Worm (Caenorhabditis elegans) whole organism, young adult: ENCODE data around the gene ghi-1.

Experiments used
- B0261.1 ChIP-seq: sonication (generic microtip); optimal IDR thresholded peaks from 2 replicates; lab custom pipeline; 2016; ENCODE audit warnings: mild to moderate bottlenecking, missing genetic modification characterization, moderate library complexity, missing compliant biosample characterization
- B0336.3 ChIP-seq: fragments of 200-800 bp; sonication (Bioruptor generic); IDR thresholded peaks from 2 replicates; pipeline ENCODE4 v1.3.6; 2022; ENCODE audit warnings: missing genetic modification characterization, missing compliant biosample characterization
- D2030.7 ChIP-seq: fragments of 200-800 bp; sonication (Bioruptor generic); IDR thresholded peaks from 2 replicates; pipeline ENCODE4 v1.3.6; 2022; ENCODE audit warnings: missing genetic modification reagents, missing genetic modification characterization, missing compliant biosample characterization
- F39B2.1 ChIP-seq: fragments of 200-800 bp; sonication (Bioruptor generic); IDR thresholded peaks from 2 replicates; pipeline ENCODE4 v1.3.6; 2022; ENCODE audit warnings: missing genetic modification reagents, missing genetic modification characterization, missing compliant biosample characterization
- F52B5.7 ChIP-seq: sonication (generic microtip); optimal IDR thresholded peaks from 2 replicates; lab custom pipeline; 2016; ENCODE audit warnings: mild to moderate bottlenecking, missing genetic modification characterization, missing compliant biosample characterization
- F57A8.1 ChIP-seq: fragments of 200-800 bp; sonication (Bioruptor generic); optimal IDR thresholded peaks from 2 replicates; lab custom pipeline; 2018; ENCODE audit warnings: mild to moderate bottlenecking, missing genetic modification characterization, moderate library complexity, missing compliant biosample characterization
- K12H6.12 ChIP-seq: fragments of 200-800 bp; sonication (Bioruptor generic); optimal IDR thresholded peaks from 2 replicates; lab custom pipeline; 2018; ENCODE audit warnings: mild to moderate bottlenecking, missing genetic modification characterization, missing compliant biosample characterization
- T07F8.4 ChIP-seq: sonication (generic microtip); optimal IDR thresholded peaks from 2 replicates; lab custom pipeline; 2016; ENCODE audit warnings: mild to moderate bottlenecking, missing genetic modification characterization, moderate library complexity, missing compliant biosample characterization
- T26A5.8 ChIP-seq: sonication (generic microtip); optimal IDR thresholded peaks from 2 replicates; lab custom pipeline; 2016; ENCODE audit warnings: missing genetic modification characterization, missing compliant biosample characterization
- Y53F4B.3 ChIP-seq: fragments of 200-800 bp; sonication (Bioruptor generic); IDR thresholded peaks from 2 replicates; pipeline ENCODE4 v1.3.6; 2022; ENCODE audit warnings: missing genetic modification reagents, missing genetic modification characterization, missing compliant biosample characterization
- Y95B8A.8 ChIP-seq: fragments of 200-800 bp; sonication (Bioruptor generic); IDR thresholded peaks from 2 replicates; pipeline ENCODE4 v1.3.6; 2022; ENCODE audit warnings: missing genetic modification reagents, missing genetic modification characterization, missing compliant biosample characterization
- ZK185.1 ChIP-seq: sonication (generic microtip); optimal IDR thresholded peaks from 2 replicates; lab custom pipeline; 2016; ENCODE audit warnings: mild to moderate bottlenecking, missing genetic modification characterization, missing compliant biosample characterization; ENCODE audit not compliant: poor library complexity, severe bottlenecking
- ama-1 ChIP-seq, 3 experiments: fragments of 150-350 bp in 1 of 3; sonication (generic microtip) in 2 of 3; optimal IDR thresholded peaks; 2 replicates each; lab custom pipeline; 2014 to 2018; ENCODE audit warnings: missing biosample characterization in 2 of 3, missing genetic modification characterization in 2 of 3, missing genetic modification reagents in 2 of 3
- aptf-2 ChIP-seq: fragments of 200-800 bp; sonication (Bioruptor generic); conservative IDR thresholded peaks from 2 replicates; pipeline ENCODE4 v1.3.6; 2022; ENCODE audit warnings: missing genetic modification reagents, missing genetic modification characterization, missing compliant biosample characterization
- attf-5 ChIP-seq: fragments of 200-800 bp; sonication (Bioruptor generic); optimal IDR thresholded peaks from 2 replicates; lab custom pipeline; 2018; ENCODE audit warnings: mild to moderate bottlenecking, missing genetic modification characterization, missing compliant biosample characterization
- attf-6 ChIP-seq: fragments of 200-800 bp; sonication (Bioruptor generic); IDR thresholded peaks from 2 replicates; pipeline ENCODE4 v1.3.6; 2022; ENCODE audit warnings: missing genetic modification reagents, missing genetic modification characterization, missing compliant biosample characterization
- ceh-27 ChIP-seq: fragments of 200-800 bp; sonication (Bioruptor generic); optimal IDR thresholded peaks from 2 replicates; lab custom pipeline; 2018; ENCODE audit warnings: mild to moderate bottlenecking, missing genetic modification characterization, moderate library complexity, missing compliant biosample characterization
- die-1 ChIP-seq: sonication (generic microtip); optimal IDR thresholded peaks from 2 replicates; lab custom pipeline; 2016; ENCODE audit warnings: missing genotype, mild to moderate bottlenecking, missing genetic modification characterization, missing compliant biosample characterization
- egl-44 ChIP-seq: fragments of 200-800 bp; sonication (Bioruptor generic); IDR thresholded peaks from 2 replicates; pipeline ENCODE4 v1.3.6; 2022; ENCODE audit warnings: missing genetic modification reagents, missing genetic modification characterization, missing compliant biosample characterization
- ekl-4 ChIP-seq: fragments of 200-800 bp; sonication (Bioruptor generic); IDR thresholded peaks from 2 replicates; pipeline ENCODE4 v1.3.6; 2022; ENCODE audit warnings: missing genetic modification reagents, missing genetic modification characterization, missing compliant biosample characterization
- ets-4 ChIP-seq: fragments of 200-800 bp; sonication (Bioruptor generic); optimal IDR thresholded peaks from 2 replicates; lab custom pipeline; 2018; ENCODE audit warnings: mild to moderate bottlenecking, missing genetic modification characterization, missing compliant biosample characterization
- hlh-26 ChIP-seq: fragments of 200-800 bp; sonication (Bioruptor generic); conservative IDR thresholded peaks from 2 replicates; pipeline ENCODE4 v1.3.6; 2022; ENCODE audit warnings: missing genetic modification reagents, missing genetic modification characterization, missing compliant biosample characterization
- hmg-20 ChIP-seq: fragments of 200-800 bp; sonication (Bioruptor generic); IDR thresholded peaks from 2 replicates; pipeline ENCODE4 v1.3.6; 2022; ENCODE audit warnings: missing genetic modification reagents, missing genetic modification characterization, missing compliant biosample characterization
- hrde-1 ChIP-seq: sonication (generic microtip); optimal IDR thresholded peaks from 2 replicates; lab custom pipeline; 2016; ENCODE audit warnings: missing genetic modification characterization, mild to moderate bottlenecking, missing compliant biosample characterization, moderate library complexity, missing genotype, missing genetic modification reagents, borderline replicate concordance
- let-607 ChIP-seq, 2 experiments: fragments of 200-800 bp in 1 of 2; sonication (Bioruptor generic) in 1 of 2; sonication (generic microtip) in 1 of 2; optimal IDR thresholded peaks; 2 replicates each; lab custom pipeline; 2016 to 2018; ENCODE audit warnings: mild to moderate bottlenecking in 2 of 2, missing compliant biosample characterization in 2 of 2, missing genetic modification characterization in 2 of 2, moderate library complexity in 2 of 2, missing genotype in 1 of 2
- lin-35 ChIP-seq, 3 experiments: fragments of 150-350 bp in 2 of 3; sonication (generic microtip) in 1 of 3; optimal IDR thresholded peaks; 2 replicates each; lab custom pipeline; 2014 to 2018; ENCODE audit warnings: missing biosample characterization in 3 of 3, missing genetic modification characterization in 3 of 3, missing genetic modification reagents in 3 of 3
- lsy-27 ChIP-seq: sonication (generic microtip); optimal IDR thresholded peaks from 2 replicates; lab custom pipeline; 2017; ENCODE audit warnings: missing genetic modification characterization, mild to moderate bottlenecking, missing compliant biosample characterization, antibody characterized with exemption, missing genotype, borderline replicate concordance; ENCODE audit not compliant: insufficient read depth
- madf-10 ChIP-seq: sonication (generic microtip); optimal IDR thresholded peaks from 2 replicates; lab custom pipeline; 2016; ENCODE audit warnings: mild to moderate bottlenecking, missing genetic modification characterization, missing compliant biosample characterization
- madf-3 ChIP-seq: fragments of 200-800 bp; sonication (Bioruptor generic); IDR thresholded peaks from 2 replicates; pipeline ENCODE4 v1.3.6; 2022; ENCODE audit warnings: missing genetic modification reagents, missing genetic modification characterization, missing compliant biosample characterization
- mcd-1 ChIP-seq: fragments of 200-800 bp; sonication (Bioruptor generic); IDR thresholded peaks from 2 replicates; pipeline ENCODE4 v1.3.6; 2022; ENCODE audit warnings: missing genetic modification reagents, missing genetic modification characterization, missing compliant biosample characterization
- mxl-1 ChIP-seq: sonication (generic microtip); optimal IDR thresholded peaks from 2 replicates; lab custom pipeline; 2016; ENCODE audit warnings: missing genetic modification characterization, missing compliant biosample characterization
- nfya-1 ChIP-seq: sonication (generic microtip); optimal IDR thresholded peaks from 2 replicates; lab custom pipeline; 2017; ENCODE audit warnings: antibody characterized with exemption, missing compliant biosample characterization, missing genetic modification characterization, borderline replicate concordance; ENCODE audit not compliant: insufficient read depth
- nhr-179 ChIP-seq: sonication (generic microtip); optimal IDR thresholded peaks from 2 replicates; lab custom pipeline; 2016; ENCODE audit warnings: mild to moderate bottlenecking, missing genetic modification characterization, missing compliant biosample characterization
- nhr-80 ChIP-seq: sonication (generic microtip); optimal IDR thresholded peaks from 2 replicates; lab custom pipeline; 2016; ENCODE audit warnings: missing genetic modification characterization, missing compliant biosample characterization
- pbrm-1 ChIP-seq: fragments of 200-800 bp; sonication (Bioruptor generic); IDR thresholded peaks from 2 replicates; pipeline ENCODE4 v1.3.6; 2022; ENCODE audit warnings: missing genetic modification reagents, missing genetic modification characterization, missing compliant biosample characterization
- repo-1 ChIP-seq: sonication (generic microtip); optimal IDR thresholded peaks from 2 replicates; lab custom pipeline; 2017; ENCODE audit warnings: mild to moderate bottlenecking, missing genetic modification characterization, missing compliant biosample characterization
- sdz-38 ChIP-seq: sonication (generic microtip); optimal IDR thresholded peaks from 2 replicates; lab custom pipeline; 2016; ENCODE audit warnings: missing genotype, missing genetic modification characterization, missing compliant biosample characterization
- snpc-1.1 ChIP-seq: sonication (generic microtip); optimal IDR thresholded peaks from 2 replicates; lab custom pipeline; 2017; ENCODE audit warnings: missing genetic modification characterization, mild to moderate bottlenecking, missing compliant biosample characterization, antibody characterized with exemption, moderate library complexity, missing genotype, missing genetic modification reagents; ENCODE audit not compliant: insufficient read depth
- snpc-4 ChIP-seq, 5 experiments: fragments of 150-350 bp in 1 of 5; sonication (generic microtip) in 4 of 5; optimal IDR thresholded peaks; 2 replicates each; lab custom pipeline; 2014 to 2018; ENCODE audit warnings: missing genetic modification characterization in 5 of 5, missing biosample characterization in 3 of 5, antibody characterized with exemption in 2 of 5, mild to moderate bottlenecking in 2 of 5, missing compliant biosample characterization in 2 of 5, missing genotype in 2 of 5, moderate library complexity in 2 of 5, missing genetic modification reagents in 1 of 5
- somi-1 ChIP-seq: fragments of 200-800 bp; sonication (Bioruptor generic); optimal IDR thresholded peaks from 2 replicates; lab custom pipeline; 2018; ENCODE audit warnings: mild to moderate bottlenecking, missing genetic modification characterization, missing compliant biosample characterization
- sptf-2 ChIP-seq: fragments of 200-800 bp; sonication (Bioruptor generic); optimal IDR thresholded peaks from 2 replicates; lab custom pipeline; 2018; ENCODE audit warnings: mild to moderate bottlenecking, missing genetic modification characterization, missing compliant biosample characterization
- tbp1 ChIP-seq: fragments of 200-800 bp; sonication (Bioruptor generic); optimal IDR thresholded peaks from 2 replicates; lab custom pipeline; 2018; ENCODE audit warnings: mild to moderate bottlenecking, missing genetic modification characterization, missing compliant biosample characterization
- xnd-1 ChIP-seq: sonication (generic microtip); optimal IDR thresholded peaks from 2 replicates; lab custom pipeline; 2016; ENCODE audit warnings: missing genotype, missing genetic modification reagents, missing genetic modification characterization, missing compliant biosample characterization
- zim-3 ChIP-seq: sonication (generic microtip); optimal IDR thresholded peaks from 2 replicates; lab custom pipeline; 2017; ENCODE audit warnings: mild to moderate bottlenecking, missing genetic modification characterization, moderate library complexity, missing compliant biosample characterization
- ztf-25 ChIP-seq: fragments of 200-800 bp; sonication (Bioruptor generic); IDR thresholded peaks from 2 replicates; pipeline ENCODE4 v1.3.6; 2022; ENCODE audit warnings: missing genetic modification reagents, missing genetic modification characterization, missing compliant biosample characterization
- ztf-26 ChIP-seq: sonication (generic microtip); optimal IDR thresholded peaks from 2 replicates; lab custom pipeline; 2017; ENCODE audit warnings: missing genetic modification characterization, missing compliant biosample characterization

Gene ghi-1

DNA sequence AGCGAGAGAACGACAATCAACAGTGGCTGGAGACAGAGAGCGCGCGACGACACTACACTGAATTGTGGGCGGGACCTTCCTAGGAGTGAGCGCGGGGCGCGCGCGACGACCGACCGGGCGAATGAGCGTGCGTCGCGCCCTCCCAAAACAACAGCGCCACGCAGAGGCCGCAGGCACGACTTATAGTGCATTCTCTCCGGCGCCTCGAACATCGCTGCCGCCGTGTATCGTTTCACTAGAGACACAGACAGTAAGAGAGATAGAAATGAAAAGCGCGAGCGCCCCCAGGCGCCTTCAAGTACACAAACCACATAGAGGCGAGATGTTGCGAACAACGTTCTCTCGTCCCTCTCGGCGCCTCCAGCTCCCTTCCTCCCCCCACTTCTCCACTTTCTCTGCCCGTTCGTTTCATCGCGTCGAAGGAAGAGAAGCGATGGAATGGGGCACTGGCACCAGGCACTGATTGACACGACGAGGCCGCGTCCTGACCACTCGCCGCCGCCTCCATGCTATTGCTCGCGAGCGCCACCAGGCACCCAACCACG, 26.6 kb upstream of the ghi-1 start (continued):
- no peak for TF ChIP-seq xnd-1 (tag; lab: Kevin White, UChicago)
- peak; percentile 91 for TF ChIP-seq K12H6.12 (tag; lab: Kevin White, UChicago)
- peak; percentile 72; the same call in 1 of the 2 replicates for TF ChIP-seq egl-44 (GFP tag; lab: Robert Waterston, UW)
- peak; percentile 59 for TF ChIP-seq ceh-27 (GFP tag; lab: Kevin White, UChicago)
- TF ChIP-seq madf-10: peak; percentile 98
- TF ChIP-seq B0261.1 (tag; lab: Kevin White, UChicago): no peak
- TF ChIP-seq lsy-27: no peak
- TF ChIP-seq madf-3 (GFP tag; lab: Robert Waterston, UW): 0 out of 2 replicates have a peak, but pooled peaks have one; percentile 36
- peak; percentile 39 for TF ChIP-seq repo-1 (tag; lab: Kevin White, UChicago)
- peak; percentile 50 for TF ChIP-seq die-1
- TF ChIP-seq T26A5.8: no peak
- no peak for TF ChIP-seq hlh-26 (GFP tag; lab: Robert Waterston, UW)
- TF ChIP-seq ztf-25 (GFP tag; lab: Robert Waterston, UW): no peak
- TF ChIP-seq nhr-179: no peak
- no peak for TF ChIP-seq F39B2.1 (GFP tag; lab: Robert Waterston, UW)
- no peak for TF ChIP-seq D2030.7 (GFP tag; lab: Robert Waterston, UW)
- no peak for TF ChIP-seq ama-1 (optimal IDR thresholded peaks at IDR 0.05; lab: Kevin White, UChicago)
- TF ChIP-seq ama-1 (GFP tag; optimal IDR thresholded peaks at IDR 0.05; lab: Kevin White, UChicago): no peak
- peak in 1 of 3 experiments; percentile 36 for TF ChIP-seq lin-35 (GFP tag; optimal IDR thresholded peaks at IDR 0.05; lab: Kevin White, UChicago)
- TF ChIP-seq sdz-38 (tag; lab: Kevin White, UChicago): no peak
- peak; percentile 51 to 68 for TF ChIP-seq let-607 (tag; optimal IDR thresholded peaks at IDR 0.05; lab: Kevin White, UChicago)
- peak; percentile 100 for TF ChIP-seq nhr-80 (tag; lab: Kevin White, UChicago)
- no peak for TF ChIP-seq Y53F4B.3 (GFP tag; lab: Robert Waterston, UW)
- no peak for TF ChIP-seq attf-6 (GFP tag; lab: Robert Waterston, UW)
- TF ChIP-seq ekl-4: peak; percentile 49; the same call in 1 of the 2 replicates
- no peak for TF ChIP-seq hrde-1 (tag; lab: Kevin White, UChicago)
- peak; percentile 8 for TF ChIP-seq mxl-1
- peak; percentile 77 for TF ChIP-seq somi-1 (GFP tag; lab: Kevin White, UChicago)
- TF ChIP-seq aptf-2 (GFP tag; lab: Robert Waterston, UW): no peak
- peak; percentile 24 for TF ChIP-seq T07F8.4 (tag; lab: Kevin White, UChicago)
- peak; percentile 79 for TF ChIP-seq ets-4 (GFP tag; lab: Kevin White, UChicago)
- peak; percentile 85 for TF ChIP-seq B0336.3 (GFP tag; lab: Robert Waterston, UW)
- no peak for TF ChIP-seq zim-3 (tag; lab: Kevin White, UChicago)
- peak; percentile 73 for TF ChIP-seq mcd-1 (GFP tag; lab: Robert Waterston, UW)
- no peak for TF ChIP-seq sptf-2 (GFP tag; lab: Kevin White, UChicago)
- peak; percentile 31 for TF ChIP-seq F52B5.7 (tag; lab: Kevin White, UChicago)
- no peak for TF ChIP-seq F57A8.1 (GFP tag; lab: Kevin White, UChicago)
- TF ChIP-seq tbp1 (GFP tag; lab: Kevin White, UChicago): peak; percentile 39
- TF ChIP-seq snpc-4 (GFP tag; optimal IDR thresholded peaks at IDR 0.05; lab: Kevin White, UChicago): no peak
- peak in 3 of 4 experiments; percentile 28 to 67 (median 58) for TF ChIP-seq snpc-4 (tag; optimal IDR thresholded peaks at IDR 0.05; lab: Kevin White, UChicago)
- peak; percentile 66 for TF ChIP-seq ZK185.1 (tag; lab: Kevin White, UChicago)
- 0 out of 2 replicates have a peak, but pooled peaks have one; percentile 55 for TF ChIP-seq pbrm-1
- TF ChIP-seq attf-5 (GFP tag; lab: Kevin White, UChicago): peak; percentile 87
- no peak for TF ChIP-seq Y95B8A.8
- TF ChIP-seq hmg-20 (GFP tag; lab: Robert Waterston, UW): 0 out of 2 replicates have a peak, but pooled peaks have one; percentile 44
- TF ChIP-seq nfya-1 (tag; lab: Kevin White, UChicago): no peak
- peak; percentile 88 for TF ChIP-seq ztf-26 (tag; lab: Kevin White, UChicago)
- TF ChIP-seq snpc-1.1 (tag; lab: Kevin White, UChicago): no peak
